Fruit fly (Drosophila melanogaster) whole organism, wandering third instar larva: Measurements from ENCODE around the gene Obp85a.

ENCODE experiments used
- CrebA ChIP-seq: fragments of 200-800 bp; sonication (Bioruptor generic); optimal IDR thresholded peaks from 2 replicates; lab custom pipeline; 2016; ENCODE audit warnings: missing biosample characterization, mild to moderate bottlenecking, missing genetic modification characterization, borderline replicate concordance
- Vsx2 ChIP-seq: fragments of 200-300, 225-300 bp; sonication (Bioruptor generic); optimal IDR thresholded peaks from 2 replicates; lab custom pipeline; 2018; ENCODE audit warnings: missing biosample characterization, missing genetic modification characterization; ENCODE audit not compliant: partially characterized antibody
- fru ChIP-seq: fragments of 200-800 bp; sonication (Bioruptor generic); optimal IDR thresholded peaks from 3 replicates; lab custom pipeline; 2016; ENCODE audit warnings: missing biosample characterization, mild to moderate bottlenecking, missing genetic modification characterization
- sage ChIP-seq: fragments of 200-800 bp; sonication (Bioruptor generic); optimal IDR thresholded peaks from 2 replicates; lab custom pipeline; 2016; ENCODE audit warnings: missing biosample characterization, mild to moderate bottlenecking, missing genetic modification characterization
- woc ChIP-seq: sonication (Bioruptor generic); optimal IDR thresholded peaks from 2 replicates; lab custom pipeline; 2016; ENCODE audit warnings: missing biosample characterization, mild to moderate bottlenecking, missing genetic modification characterization

dm6 chr3R:8453344-8453743 lies 32.9 kb upstream of the Obp85a start:
- TF ChIP-seq sage (GFP tag; lab: Kevin White, UChicago), result no peak
- no peak for TF ChIP-seq woc (GFP tag; lab: Kevin White, UChicago)
- no peak for TF ChIP-seq CrebA (GFP tag; lab: Kevin White, UChicago)
- no peak for TF ChIP-seq Vsx2
- TF ChIP-seq fru, result no peak
